Fruit fly (Drosophila melanogaster): ENCODE data around the gene CG14071.

Gene CG14071

DNA sequence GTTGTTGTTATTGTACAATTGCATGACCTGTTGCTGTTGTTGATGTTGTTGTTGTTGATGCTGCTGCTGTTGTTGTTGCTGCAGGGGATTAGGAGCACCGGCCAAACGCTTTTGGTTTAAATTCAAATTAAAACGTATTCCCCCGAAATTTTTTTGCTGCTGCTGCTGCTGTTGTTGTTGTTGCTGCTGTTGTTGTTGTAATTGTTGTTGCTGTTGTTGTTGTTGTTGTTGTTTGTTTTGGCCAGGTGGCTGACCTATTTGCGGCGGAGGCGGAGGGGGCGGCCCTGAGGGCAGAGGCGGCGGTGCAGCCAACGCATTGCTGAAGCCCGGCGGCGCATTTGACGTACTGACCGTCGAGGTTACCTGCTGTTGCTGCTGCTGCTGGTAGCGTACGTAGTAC is 47.1 kb downstream of the CG14071 start:
- TF ChIP-seq noc (tag; optimal IDR thresholded peaks at IDR 0.05), result no peak
